Worm (Caenorhabditis elegans) whole organism, young adult: ENCODE data around the gene nas-1.

Experiments
- B0019.2 ChIP-seq: fragments of 200-800 bp; sonication (Bioruptor generic); conservative IDR thresholded peaks from 2 replicates; pipeline ENCODE4 v1.3.6; 2022; ENCODE audit warnings: missing genetic modification reagents, missing genetic modification characterization, missing compliant biosample characterization
- D2030.7 ChIP-seq: fragments of 200-800 bp; sonication (Bioruptor generic); IDR thresholded peaks from 2 replicates; pipeline ENCODE4 v1.3.6; 2022; ENCODE audit warnings: missing genetic modification reagents, missing genetic modification characterization, missing compliant biosample characterization
- F33H1.4 ChIP-seq: fragments of 200-800 bp; sonication (Bioruptor generic); IDR thresholded peaks from 2 replicates; pipeline ENCODE4 v1.3.6; 2022; ENCODE audit warnings: missing genetic modification reagents, missing genetic modification characterization, missing compliant biosample characterization
- F37B4.10 ChIP-seq: fragments of 200-800 bp; sonication (Bioruptor generic); IDR thresholded peaks from 2 replicates; pipeline ENCODE4 v1.3.6; 2022; ENCODE audit warnings: missing genetic modification characterization, missing compliant biosample characterization
- K12H6.12 ChIP-seq: fragments of 200-800 bp; sonication (Bioruptor generic); optimal IDR thresholded peaks from 2 replicates; lab custom pipeline; 2018; ENCODE audit warnings: mild to moderate bottlenecking, missing genetic modification characterization, missing compliant biosample characterization
- T07F8.4 ChIP-seq: sonication (generic microtip); optimal IDR thresholded peaks from 2 replicates; lab custom pipeline; 2016; ENCODE audit warnings: mild to moderate bottlenecking, missing genetic modification characterization, moderate library complexity, missing compliant biosample characterization
- atf-7 ChIP-seq: sonication (generic microtip); optimal IDR thresholded peaks from 2 replicates; lab custom pipeline; 2017; ENCODE audit warnings: mild to moderate bottlenecking, missing genetic modification characterization, missing compliant biosample characterization
- attf-3 ChIP-seq: fragments of 200-800 bp; sonication (Bioruptor generic); conservative IDR thresholded peaks from 2 replicates; pipeline ENCODE4 v1.3.6; 2022; ENCODE audit warnings: missing genetic modification reagents, missing genetic modification characterization, missing compliant biosample characterization
- attf-6 ChIP-seq: fragments of 200-800 bp; sonication (Bioruptor generic); IDR thresholded peaks from 2 replicates; pipeline ENCODE4 v1.3.6; 2022; ENCODE audit warnings: missing genetic modification reagents, missing genetic modification characterization, missing compliant biosample characterization
- bed-2 ChIP-seq: fragments of 200-800 bp; sonication (Bioruptor generic); IDR thresholded peaks from 2 replicates; pipeline ENCODE4 v1.3.6; 2022; ENCODE audit warnings: missing genetic modification reagents, missing genetic modification characterization, missing compliant biosample characterization
- cebp-1 ChIP-seq, 2 experiments: fragments of 200-800 bp in 1 of 2; sonication (Bioruptor generic) in 1 of 2; sonication (generic microtip) in 1 of 2; IDR thresholded peaks in 1 of 2; optimal IDR thresholded peaks in 1 of 2; 2 replicates each; pipeline versions ENCODE4 v1.3.6 to Lab custom; 2017 to 2022; ENCODE audit warnings: missing compliant biosample characterization in 2 of 2, missing genetic modification characterization in 2 of 2, mild to moderate bottlenecking in 1 of 2, missing genetic modification reagents in 1 of 2, moderate library complexity in 1 of 2
- ceh-91 ChIP-seq: fragments of 200-800 bp; sonication (Bioruptor generic); IDR thresholded peaks from 2 replicates; pipeline ENCODE4 v1.3.6; 2022; ENCODE audit warnings: missing genetic modification reagents, missing genetic modification characterization, missing compliant biosample characterization
- chd-7 ChIP-seq: sonication (generic microtip); optimal IDR thresholded peaks from 2 replicates; lab custom pipeline; 2016; ENCODE audit warnings: mild to moderate bottlenecking, missing genetic modification characterization, moderate library complexity, missing compliant biosample characterization
- die-1 ChIP-seq: sonication (generic microtip); optimal IDR thresholded peaks from 2 replicates; lab custom pipeline; 2016; ENCODE audit warnings: missing genotype, mild to moderate bottlenecking, missing genetic modification characterization, missing compliant biosample characterization
- dox-1 ChIP-seq: fragments of 200-800 bp; sonication (Bioruptor generic); IDR thresholded peaks from 2 replicates; pipeline ENCODE4 v1.3.6; 2022; ENCODE audit warnings: missing genetic modification reagents, missing genetic modification characterization, missing compliant biosample characterization
- efl-1 ChIP-seq: fragments of 150-350 bp; optimal IDR thresholded peaks from 2 replicates; lab custom pipeline; 2014; ENCODE audit warnings: missing biosample characterization, missing genetic modification reagents, missing genetic modification characterization
- egl-18 ChIP-seq: fragments of 200-800 bp; sonication (Bioruptor generic); IDR thresholded peaks from 2 replicates; pipeline ENCODE4 v1.3.6; 2022; ENCODE audit warnings: missing genetic modification reagents, missing genetic modification characterization, missing compliant biosample characterization
- egl-44 ChIP-seq: fragments of 200-800 bp; sonication (Bioruptor generic); IDR thresholded peaks from 2 replicates; pipeline ENCODE4 v1.3.6; 2022; ENCODE audit warnings: missing genetic modification reagents, missing genetic modification characterization, missing compliant biosample characterization
- ets-4 ChIP-seq: fragments of 200-800 bp; sonication (Bioruptor generic); optimal IDR thresholded peaks from 2 replicates; lab custom pipeline; 2018; ENCODE audit warnings: mild to moderate bottlenecking, missing genetic modification characterization, missing compliant biosample characterization
- fkh-3 ChIP-seq: sonication (generic microtip); optimal IDR thresholded peaks from 2 replicates; lab custom pipeline; 2016; ENCODE audit warnings: mild to moderate bottlenecking, missing genetic modification characterization, missing compliant biosample characterization
- hmg-1.2 ChIP-seq: fragments of 200-800 bp; sonication (Bioruptor generic); IDR thresholded peaks from 2 replicates; pipeline ENCODE4 v1.3.6; 2022; ENCODE audit warnings: missing genetic modification reagents, missing genetic modification characterization, missing compliant biosample characterization
- hmg-20 ChIP-seq: fragments of 200-800 bp; sonication (Bioruptor generic); IDR thresholded peaks from 2 replicates; pipeline ENCODE4 v1.3.6; 2022; ENCODE audit warnings: missing genetic modification reagents, missing genetic modification characterization, missing compliant biosample characterization
- hrde-1 ChIP-seq: sonication (generic microtip); optimal IDR thresholded peaks from 2 replicates; lab custom pipeline; 2016; ENCODE audit warnings: missing genetic modification characterization, mild to moderate bottlenecking, missing compliant biosample characterization, moderate library complexity, missing genotype, missing genetic modification reagents, borderline replicate concordance
- let-526 ChIP-seq: fragments of 200-800 bp; sonication (Bioruptor generic); IDR thresholded peaks from 2 replicates; pipeline ENCODE4 v1.3.6; 2022; ENCODE audit warnings: missing genetic modification reagents, missing genetic modification characterization, missing compliant biosample characterization
- let-607 ChIP-seq, 2 experiments: fragments of 200-800 bp in 1 of 2; sonication (Bioruptor generic) in 1 of 2; sonication (generic microtip) in 1 of 2; optimal IDR thresholded peaks; 2 replicates each; lab custom pipeline; 2016 to 2018; ENCODE audit warnings: mild to moderate bottlenecking in 2 of 2, missing compliant biosample characterization in 2 of 2, missing genetic modification characterization in 2 of 2, moderate library complexity in 2 of 2, missing genotype in 1 of 2
- lin-35 ChIP-seq, 3 experiments: fragments of 150-350 bp in 2 of 3; sonication (generic microtip) in 1 of 3; optimal IDR thresholded peaks; 2 replicates each; lab custom pipeline; 2014 to 2018; ENCODE audit warnings: missing biosample characterization in 3 of 3, missing genetic modification characterization in 3 of 3, missing genetic modification reagents in 3 of 3
- lin-40 ChIP-seq: sonication (generic microtip); optimal IDR thresholded peaks from 2 replicates; lab custom pipeline; 2016; ENCODE audit warnings: missing genetic modification characterization, mild to moderate bottlenecking, missing compliant biosample characterization, missing genotype, missing genetic modification reagents
- lir-1 ChIP-seq: fragments of 200-800 bp; sonication (Bioruptor generic); conservative IDR thresholded peaks from 2 replicates; pipeline ENCODE4 v1.3.6; 2022; ENCODE audit warnings: missing genetic modification reagents, missing genetic modification characterization, missing compliant biosample characterization
- lsl-1 ChIP-seq: fragments of 200-800 bp; sonication (Bioruptor generic); optimal IDR thresholded peaks from 2 replicates; lab custom pipeline; 2018; ENCODE audit warnings: mild to moderate bottlenecking, missing genetic modification characterization, moderate library complexity, missing compliant biosample characterization
- madf-3 ChIP-seq: fragments of 200-800 bp; sonication (Bioruptor generic); IDR thresholded peaks from 2 replicates; pipeline ENCODE4 v1.3.6; 2022; ENCODE audit warnings: missing genetic modification reagents, missing genetic modification characterization, missing compliant biosample characterization
- madf-6 ChIP-seq: fragments of 200-800 bp; sonication (Bioruptor generic); IDR thresholded peaks from 2 replicates; pipeline ENCODE4 v1.3.6; 2022; ENCODE audit warnings: missing genetic modification reagents, missing genetic modification characterization, missing compliant biosample characterization
- madf-8 ChIP-seq: fragments of 200-800 bp; sonication (Bioruptor generic); conservative IDR thresholded peaks from 2 replicates; pipeline ENCODE4 v1.3.6; 2022; ENCODE audit warnings: missing genetic modification reagents, missing genetic modification characterization, missing compliant biosample characterization
- mcd-1 ChIP-seq: fragments of 200-800 bp; sonication (Bioruptor generic); IDR thresholded peaks from 2 replicates; pipeline ENCODE4 v1.3.6; 2022; ENCODE audit warnings: missing genetic modification reagents, missing genetic modification characterization, missing compliant biosample characterization
- mes-4 ChIP-seq: sonication (generic microtip); optimal IDR thresholded peaks from 2 replicates; lab custom pipeline; 2016; ENCODE audit warnings: missing genotype, missing genetic modification characterization, missing compliant biosample characterization
- nfya-1 ChIP-seq: sonication (generic microtip); optimal IDR thresholded peaks from 2 replicates; lab custom pipeline; 2017; ENCODE audit warnings: antibody characterized with exemption, missing compliant biosample characterization, missing genetic modification characterization, borderline replicate concordance; ENCODE audit not compliant: insufficient read depth
- nfya-2 ChIP-seq: fragments of 200-800 bp; sonication (Bioruptor generic); IDR thresholded peaks from 2 replicates; pipeline ENCODE4 v1.3.6; 2022; ENCODE audit warnings: missing genetic modification reagents, missing genetic modification characterization, missing compliant biosample characterization
- nhr-179 ChIP-seq: sonication (generic microtip); optimal IDR thresholded peaks from 2 replicates; lab custom pipeline; 2016; ENCODE audit warnings: mild to moderate bottlenecking, missing genetic modification characterization, missing compliant biosample characterization
- nhr-27 ChIP-seq: fragments of 200-800 bp; sonication (Bioruptor generic); optimal IDR thresholded peaks from 2 replicates; lab custom pipeline; 2018; ENCODE audit warnings: mild to moderate bottlenecking, missing genetic modification characterization, moderate library complexity, missing compliant biosample characterization
- nhr-80 ChIP-seq: sonication (generic microtip); optimal IDR thresholded peaks from 2 replicates; lab custom pipeline; 2016; ENCODE audit warnings: missing genetic modification characterization, missing compliant biosample characterization
- pha-4 ChIP-seq: fragments of 150-350 bp; sonication (generic microtip); optimal IDR thresholded peaks from 2 replicates; lab custom pipeline; 2014; ENCODE audit warnings: missing biosample characterization, missing genetic modification reagents, missing genetic modification characterization
- sdz-38 ChIP-seq: sonication (generic microtip); optimal IDR thresholded peaks from 2 replicates; lab custom pipeline; 2016; ENCODE audit warnings: missing genotype, missing genetic modification characterization, missing compliant biosample characterization
- sea-2 ChIP-seq: fragments of 200-800 bp; sonication (Bioruptor generic); IDR thresholded peaks from 2 replicates; pipeline ENCODE4 v1.3.6; 2022; ENCODE audit warnings: missing genetic modification characterization, missing compliant biosample characterization
- tbp1 ChIP-seq: fragments of 200-800 bp; sonication (Bioruptor generic); optimal IDR thresholded peaks from 2 replicates; lab custom pipeline; 2018; ENCODE audit warnings: mild to moderate bottlenecking, missing genetic modification characterization, missing compliant biosample characterization
- tbx-9 ChIP-seq: sonication (generic microtip); optimal IDR thresholded peaks from 2 replicates; lab custom pipeline; 2016; ENCODE audit warnings: borderline replicate concordance, missing genetic modification characterization, inconsistent platforms, missing compliant biosample characterization
- tlf-1 ChIP-seq: fragments of 200-800 bp; sonication (Bioruptor generic); optimal IDR thresholded peaks from 2 replicates; lab custom pipeline; 2018; ENCODE audit warnings: mild to moderate bottlenecking, missing genetic modification characterization, missing compliant biosample characterization
- xnd-1 ChIP-seq: sonication (generic microtip); optimal IDR thresholded peaks from 2 replicates; lab custom pipeline; 2016; ENCODE audit warnings: missing genotype, missing genetic modification reagents, missing genetic modification characterization, missing compliant biosample characterization
- ztf-18 ChIP-seq: sonication (generic microtip); optimal IDR thresholded peaks from 2 replicates; lab custom pipeline; 2016; ENCODE audit warnings: missing genotype, mild to moderate bottlenecking, missing genetic modification characterization, missing compliant biosample characterization
- ztf-6 ChIP-seq: fragments of 200-800 bp; sonication (Bioruptor generic); IDR thresholded peaks from 2 replicates; pipeline ENCODE4 v1.3.6; 2022; ENCODE audit warnings: missing genetic modification reagents, missing genetic modification characterization, missing compliant biosample characterization

The nas-1 gene

ce11 chrIII:13377249-13377648 is 28.4 kb upstream of the nas-1 start:
- TF ChIP-seq madf-6 (GFP tag; lab: Robert Waterston, UW): no peak
- no peak for TF ChIP-seq ets-4 (GFP tag; lab: Kevin White, UChicago)
- no peak for TF ChIP-seq ztf-6 (GFP tag; lab: Robert Waterston, UW)
- TF ChIP-seq atf-7 (tag; lab: Kevin White, UChicago): no peak
- TF ChIP-seq tlf-1: no peak
- TF ChIP-seq pha-4 (tag; lab: Kevin White, UChicago): no peak
- TF ChIP-seq attf-6: no peak
- TF ChIP-seq mes-4 (tag; lab: Kevin White, UChicago): no peak
- TF ChIP-seq egl-18 (GFP tag; lab: Robert Waterston, UW): no peak
- no peak for TF ChIP-seq madf-8 (GFP tag; lab: Robert Waterston, UW)
- TF ChIP-seq egl-44 (GFP tag; lab: Robert Waterston, UW): no peak
- no peak for TF ChIP-seq nhr-27 (tag; lab: Kevin White, UChicago)
- TF ChIP-seq tbx-9 (tag; lab: Kevin White, UChicago): no peak
- no peak for TF ChIP-seq fkh-3 (tag; lab: Kevin White, UChicago)
- no peak for TF ChIP-seq nfya-1
- TF ChIP-seq let-526: no peak
- TF ChIP-seq F33H1.4: no peak
- peak; percentile 91 for TF ChIP-seq hmg-1.2 (GFP tag; lab: Robert Waterston, UW)
- no peak for TF ChIP-seq nhr-179
- peak in 1 of 2 experiments; percentile 52 for TF ChIP-seq let-607 (tag; optimal IDR thresholded peaks at IDR 0.05; lab: Kevin White, UChicago)
- TF ChIP-seq efl-1 (GFP tag; lab: Kevin White, UChicago): no peak
- no peak for TF ChIP-seq xnd-1 (tag; lab: Kevin White, UChicago)
- no peak for TF ChIP-seq D2030.7 (GFP tag; lab: Robert Waterston, UW)
- no peak for TF ChIP-seq lsl-1 (GFP tag; lab: Kevin White, UChicago)
- no peak for TF ChIP-seq madf-3 (GFP tag; lab: Robert Waterston, UW)
- no peak for TF ChIP-seq T07F8.4 (tag; lab: Kevin White, UChicago)
- TF ChIP-seq dox-1 (GFP tag; lab: Robert Waterston, UW): no peak
- TF ChIP-seq ztf-18 (tag; lab: Kevin White, UChicago): peak; percentile 61
- TF ChIP-seq K12H6.12 (tag; lab: Kevin White, UChicago): peak; percentile 14
- TF ChIP-seq bed-2 (GFP tag; lab: Robert Waterston, UW): no peak
- TF ChIP-seq sea-2 (GFP tag; lab: Robert Waterston, UW): no peak
- no peak for TF ChIP-seq nfya-2 (GFP tag; lab: Robert Waterston, UW)
- TF ChIP-seq nhr-80 (tag; lab: Kevin White, UChicago): peak; percentile 91
- no peak for TF ChIP-seq die-1 (tag; lab: Kevin White, UChicago)
- TF ChIP-seq cebp-1 (GFP tag; IDR thresholded peaks at IDR 0.05; lab: Robert Waterston, UW): peak; percentile 23; the same call in 1 of the 2 replicates
- TF ChIP-seq cebp-1 (tag; optimal IDR thresholded peaks at IDR 0.05; lab: Kevin White, UChicago): no peak
- no peak for TF ChIP-seq sdz-38
- TF ChIP-seq hrde-1 (tag; lab: Kevin White, UChicago): no peak
- TF ChIP-seq chd-7: no peak
- no peak for TF ChIP-seq B0019.2 (GFP tag; lab: Robert Waterston, UW)
- TF ChIP-seq hmg-20: no peak
- no peak for TF ChIP-seq lir-1
- peak; percentile 49; the same call in 1 of the 2 replicates for TF ChIP-seq mcd-1 (GFP tag; lab: Robert Waterston, UW)
- no peak for TF ChIP-seq ceh-91
- peak; percentile 6 for TF ChIP-seq tbp1
- TF ChIP-seq F37B4.10 (GFP tag; lab: Robert Waterston, UW): no peak
- TF ChIP-seq lin-40 (tag; lab: Kevin White, UChicago): peak; percentile 64
- no peak for TF ChIP-seq attf-3 (GFP tag; lab: Robert Waterston, UW)
- peak in 1 of 3 experiments; percentile 53 for TF ChIP-seq lin-35 (GFP tag; optimal IDR thresholded peaks at IDR 0.05; lab: Kevin White, UChicago)
